Worm (Caenorhabditis elegans) whole organism, young adult: ENCODE data around the gene K08H10.10.

Experiments
- F49E8.2 ChIP-seq: sonication (generic microtip); optimal IDR thresholded peaks from 3 replicates; lab custom pipeline; 2017; ENCODE audit warnings: missing genetic modification characterization, mild to moderate bottlenecking, missing compliant biosample characterization, antibody characterized with exemption, moderate library complexity; ENCODE audit not compliant: insufficient read depth
- Y67H2A.10 ChIP-seq: fragments of 200-800 bp; sonication (Bioruptor generic); conservative IDR thresholded peaks from 2 replicates; pipeline ENCODE4 v1.3.6; 2022; ENCODE audit warnings: missing genetic modification reagents, missing genetic modification characterization, missing compliant biosample characterization
- ama-1 ChIP-seq, 3 experiments: fragments of 150-350 bp in 1 of 3; sonication (generic microtip) in 2 of 3; optimal IDR thresholded peaks; 2 replicates each; lab custom pipeline; 2014 to 2018; ENCODE audit warnings: missing biosample characterization in 2 of 3, missing genetic modification characterization in 2 of 3, missing genetic modification reagents in 2 of 3
- aptf-3 ChIP-seq: fragments of 200-800 bp; sonication (Bioruptor generic); IDR thresholded peaks from 2 replicates; pipeline ENCODE4 v1.3.6; 2022; ENCODE audit warnings: missing genetic modification characterization, missing compliant biosample characterization
- hmg-1.2 ChIP-seq: fragments of 200-800 bp; sonication (Bioruptor generic); IDR thresholded peaks from 2 replicates; pipeline ENCODE4 v1.3.6; 2022; ENCODE audit warnings: missing genetic modification reagents, missing genetic modification characterization, missing compliant biosample characterization
- hrde-1 ChIP-seq: sonication (generic microtip); optimal IDR thresholded peaks from 2 replicates; lab custom pipeline; 2016; ENCODE audit warnings: missing genetic modification characterization, mild to moderate bottlenecking, missing compliant biosample characterization, moderate library complexity, missing genotype, missing genetic modification reagents, borderline replicate concordance
- lag-1 ChIP-seq: fragments of 200-800 bp; sonication (Bioruptor generic); IDR thresholded peaks from 2 replicates; pipeline ENCODE4 v1.3.6; 2022; ENCODE audit warnings: missing genetic modification reagents, missing genetic modification characterization, missing compliant biosample characterization
- let-607 ChIP-seq, 2 experiments: fragments of 200-800 bp in 1 of 2; sonication (Bioruptor generic) in 1 of 2; sonication (generic microtip) in 1 of 2; optimal IDR thresholded peaks; 2 replicates each; lab custom pipeline; 2016 to 2018; ENCODE audit warnings: mild to moderate bottlenecking in 2 of 2, missing compliant biosample characterization in 2 of 2, missing genetic modification characterization in 2 of 2, moderate library complexity in 2 of 2, missing genotype in 1 of 2
- lsl-1 ChIP-seq: fragments of 200-800 bp; sonication (Bioruptor generic); optimal IDR thresholded peaks from 2 replicates; lab custom pipeline; 2018; ENCODE audit warnings: mild to moderate bottlenecking, missing genetic modification characterization, moderate library complexity, missing compliant biosample characterization
- pha-4 ChIP-seq: fragments of 150-350 bp; sonication (generic microtip); optimal IDR thresholded peaks from 2 replicates; lab custom pipeline; 2014; ENCODE audit warnings: missing biosample characterization, missing genetic modification reagents, missing genetic modification characterization
- tbx-9 ChIP-seq: sonication (generic microtip); optimal IDR thresholded peaks from 2 replicates; lab custom pipeline; 2016; ENCODE audit warnings: borderline replicate concordance, missing genetic modification characterization, inconsistent platforms, missing compliant biosample characterization
- unc-130 ChIP-seq: sonication (generic microtip); optimal IDR thresholded peaks from 2 replicates; lab custom pipeline; 2016; ENCODE audit warnings: missing genetic modification reagents, missing genetic modification characterization, missing compliant biosample characterization
- unc-62 ChIP-seq: fragments of 150-350 bp; optimal IDR thresholded peaks from 2 replicates; lab custom pipeline; 2014; ENCODE audit warnings: missing biosample characterization, missing genetic modification reagents, missing genetic modification characterization

DNA sequence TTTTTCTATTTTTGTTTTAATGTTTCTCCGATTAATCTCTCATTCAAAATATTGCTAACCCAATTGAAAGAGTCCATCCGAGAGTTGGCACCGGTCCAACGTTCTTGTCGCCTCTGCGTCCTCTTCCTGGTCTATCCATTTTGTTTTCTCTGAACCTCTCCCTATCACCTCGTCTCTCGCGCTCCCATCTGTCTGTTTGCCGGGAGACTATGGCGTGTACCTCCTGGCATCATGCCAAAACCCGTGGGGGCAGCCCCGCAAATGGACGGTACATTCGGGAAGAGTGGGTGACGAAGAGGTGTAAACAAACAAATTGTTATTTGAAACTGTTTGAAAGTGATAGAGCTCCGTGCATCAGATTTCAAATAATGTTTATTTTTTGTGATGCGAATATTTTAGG is 35.4 kb downstream of the K08H10.10 start, which contains the start of gene T06E8.2:
- TF ChIP-seq unc-130 (GFP tag; lab: Kevin White, UChicago) (no peak), tbx-9 (tag; lab: Kevin White, UChicago) (no peak), aptf-3 (GFP tag; lab: Robert Waterston, UW) (no peak), hmg-1.2 (peak; percentile 61; the same call in 1 of the 2 replicates), F49E8.2 (tag; lab: Kevin White, UChicago) (no peak), pha-4 (tag; lab: Kevin White, UChicago) (no peak), hrde-1 (tag; lab: Kevin White, UChicago) (no peak), lsl-1 (GFP tag; lab: Kevin White, UChicago) (no peak), lag-1 (GFP tag; lab: Robert Waterston, UW) (no peak), Y67H2A.10 (GFP tag; lab: Robert Waterston, UW) (no peak), ama-1 (optimal IDR thresholded peaks at IDR 0.05; lab: Kevin White, UChicago) (no peak), ama-1 (GFP tag; optimal IDR thresholded peaks at IDR 0.05; lab: Kevin White, UChicago) (no peak), unc-62 (GFP tag; lab: Kevin White, UChicago) (no peak), let-607 (tag; optimal IDR thresholded peaks at IDR 0.05; lab: Kevin White, UChicago) (no peak)
